Worm (Caenorhabditis elegans): Measurements from ENCODE around the gene str-205.

The str-205 gene

ce11 chrV:4913853-4914252, 15.9 kb downstream of the str-205 start:
- TF ChIP-seq sea-2 (GFP tag; optimal IDR thresholded peaks at IDR 0.05), result no peak
- TF ChIP-seq nhr-23 (tag; optimal IDR thresholded peaks at IDR 0.05), result no peak
- TF ChIP-seq ztf-11 (tag; optimal IDR thresholded peaks at IDR 0.05), result no peak
- TF ChIP-seq zag-1 (tag; optimal IDR thresholded peaks at IDR 0.05), result no peak
- no peak for TF ChIP-seq ama-1 (optimal IDR thresholded peaks at IDR 0.05)
- no peak for TF ChIP-seq ceh-16 (tag; optimal IDR thresholded peaks at IDR 0.05)
- TF ChIP-seq ceh-28 (tag; optimal IDR thresholded peaks at IDR 0.05), result no peak
- no peak for TF ChIP-seq pha-4 (tag; optimal IDR thresholded peaks at IDR 0.05)
- no peak for TF ChIP-seq elt-2 (tag; optimal IDR thresholded peaks at IDR 0.05)

- TF ChIP-seq nhr-43 (tag; optimal IDR thresholded peaks at IDR 0.05; ENCODE audit: poor library complexity, severe bottlenecking) (peak; percentile 77), ztf-4 (tag; optimal IDR thresholded peaks at IDR 0.05) (no peak), R02D3.7 (tag; optimal IDR thresholded peaks at IDR 0.05) (no peak), ZK546.5 (tag; optimal IDR thresholded peaks at IDR 0.05) (no peak), ztf-11 (tag; optimal IDR thresholded peaks at IDR 0.05) (no peak), ceh-82 (tag; optimal IDR thresholded peaks at IDR 0.05) (no peak), elt-1 (tag; optimal IDR thresholded peaks at IDR 0.05) (peak; percentile 62), nhr-23 (tag; optimal IDR thresholded peaks at IDR 0.05) (peak; percentile 30), ceh-9 (tag; optimal IDR thresholded peaks at IDR 0.05) (no peak)
Observed at ce11 chrV:4912313-4912712, 17.4 kb downstream of the str-205 start, which contains the start of gene H23N18.5. H23N18.5 (minus strand) TSS chrV:4912381.

DNA sequence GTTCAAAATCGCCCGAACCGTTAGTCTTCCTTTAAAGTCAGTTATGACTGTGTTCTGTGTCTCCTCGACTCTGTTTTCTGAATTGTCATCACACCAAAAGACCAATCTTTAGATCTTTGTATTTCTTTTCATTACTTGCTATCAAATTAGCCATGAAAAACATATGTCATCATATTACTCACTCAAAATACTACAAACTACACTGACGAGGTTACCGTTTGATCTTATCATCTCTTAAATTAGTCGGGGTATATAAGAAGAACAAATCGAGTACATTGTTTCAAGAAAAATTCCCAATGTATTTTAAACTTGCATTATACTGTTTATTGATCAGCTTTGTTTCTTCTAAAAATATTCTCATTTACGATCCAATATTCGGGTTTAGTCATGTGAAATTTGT, 21.2 kb downstream of the str-205 start, which contains the start of gene ugt-13:
Gene ugt-13 (plus strand): TSS at position 294 of the 400 bp plus-strand sequence.
- TF ChIP-seq fkh-2 (tag; optimal IDR thresholded peaks at IDR 0.05) (no peak), nhr-43 (tag; optimal IDR thresholded peaks at IDR 0.05; ENCODE audit: poor library complexity, severe bottlenecking) (peak; percentile 49), fos-1 (tag; optimal IDR thresholded peaks at IDR 0.05) (no peak), nhr-76 (tag; optimal IDR thresholded peaks at IDR 0.05) (no peak), egl-27 (tag; optimal IDR thresholded peaks at IDR 0.05) (no peak), nhr-25 (tag; optimal IDR thresholded peaks at IDR 0.05) (peak; percentile 58), elt-3 (tag; optimal IDR thresholded peaks at IDR 0.05) (peak in 1 of 3 experiments; percentile 43), elt-1 (tag; optimal IDR thresholded peaks at IDR 0.05) (peak; percentile 9), nhr-23 (tag; optimal IDR thresholded peaks at IDR 0.05) (peak; percentile 54)

ce11 chrV:4905953-4906352, 23.8 kb downstream of the str-205 start, which contains the start of gene ugt-14:
ugt-14 (plus strand) TSS chrV:4906253.
- no peak for TF ChIP-seq nfya-1 (tag; optimal IDR thresholded peaks at IDR 0.05; ENCODE audit: insufficient read depth)
- TF ChIP-seq zag-1 (tag; optimal IDR thresholded peaks at IDR 0.05), result no peak
- TF ChIP-seq lin-39 (tag; optimal IDR thresholded peaks at IDR 0.05), result no peak
- no peak for TF ChIP-seq elt-2 (tag; optimal IDR thresholded peaks at IDR 0.05)

- TF ChIP-seq pha-4 (tag; optimal IDR thresholded peaks at IDR 0.05) (no peak), ama-1 (optimal IDR thresholded peaks at IDR 0.05) (no peak), mdl-1 (tag; optimal IDR thresholded peaks at IDR 0.05) (no peak), nfya-1 (tag; optimal IDR thresholded peaks at IDR 0.05; ENCODE audit: insufficient read depth) (no peak), ceh-16 (tag; optimal IDR thresholded peaks at IDR 0.05) (no peak), elt-2 (tag; optimal IDR thresholded peaks at IDR 0.05) (no peak), unc-39 (tag; optimal IDR thresholded peaks at IDR 0.05) (no peak)
Observed at ce11 chrV:4903696-4904095, 26.0 kb downstream of the str-205 start, which contains the start of gene ugt-8. ugt-8 (plus strand) TSS chrV:4903930.

DNA sequence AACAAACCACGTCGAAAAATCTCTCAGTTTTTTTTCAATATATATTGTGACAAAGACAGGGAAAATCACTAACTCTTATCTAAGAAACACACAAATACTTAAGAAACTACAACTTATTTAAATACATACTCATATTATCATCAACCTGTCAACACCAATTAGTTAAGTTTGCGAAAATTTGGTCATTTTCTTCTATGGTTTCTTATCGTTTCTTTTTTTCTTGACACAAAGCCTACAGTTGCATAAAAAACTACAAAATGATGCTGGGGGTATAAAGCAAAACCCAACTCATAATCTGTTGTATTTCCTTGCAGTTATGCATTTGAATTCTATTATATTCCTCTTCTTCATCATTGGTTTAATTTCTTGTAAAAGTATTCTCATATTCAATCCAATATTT, 28.7 kb downstream of the str-205 start, which contains the start of gene ugt-67:
Gene ugt-67 (plus strand): TSS at position 301 of the 400 bp plus-strand sequence.
- TF ChIP-seq lin-15B (tag; optimal IDR thresholded peaks at IDR 0.05), result no peak
- TF ChIP-seq pqm-1 (tag; optimal IDR thresholded peaks at IDR 0.05), result no peak
- TF ChIP-seq nfya-1 (tag; optimal IDR thresholded peaks at IDR 0.05; ENCODE audit: insufficient read depth), result no peak
- no peak for TF ChIP-seq unc-39 (tag; optimal IDR thresholded peaks at IDR 0.05)
- TF ChIP-seq lsy-12 (tag; optimal IDR thresholded peaks at IDR 0.05), result no peak
- no peak for TF ChIP-seq ceh-28 (tag; optimal IDR thresholded peaks at IDR 0.05)
- no peak for TF ChIP-seq ZK546.5 (tag; optimal IDR thresholded peaks at IDR 0.05)
- no peak for TF ChIP-seq elt-1 (tag; optimal IDR thresholded peaks at IDR 0.05)
- TF ChIP-seq ama-1 (optimal IDR thresholded peaks at IDR 0.05), result no peak
- no peak for TF ChIP-seq fkh-10 (GFP tag; optimal IDR thresholded peaks at IDR 0.05)
- TF ChIP-seq mml-1 (tag; optimal IDR thresholded peaks at IDR 0.05), result no peak
- no peak for TF ChIP-seq egl-27 (tag; optimal IDR thresholded peaks at IDR 0.05)
- no peak for TF ChIP-seq ztf-11 (tag; optimal IDR thresholded peaks at IDR 0.05)
- TF ChIP-seq zag-1 (tag; optimal IDR thresholded peaks at IDR 0.05), result no peak
- no peak for TF ChIP-seq sea-2 (GFP tag; optimal IDR thresholded peaks at IDR 0.05)
- no peak for TF ChIP-seq fos-1 (tag; optimal IDR thresholded peaks at IDR 0.05)
- no peak for TF ChIP-seq ztf-4 (tag; optimal IDR thresholded peaks at IDR 0.05)
- TF ChIP-seq pha-4 (tag; optimal IDR thresholded peaks at IDR 0.05), result no peak
- TF ChIP-seq elt-2 (tag; optimal IDR thresholded peaks at IDR 0.05), result no peak
- TF ChIP-seq nhr-76 (tag; optimal IDR thresholded peaks at IDR 0.05), result no peak

Data from whole organism, L3 larva.